Fruit fly (Drosophila melanogaster): ENCODE measurements around the gene CG13050.

Gene CG13050

DNA sequence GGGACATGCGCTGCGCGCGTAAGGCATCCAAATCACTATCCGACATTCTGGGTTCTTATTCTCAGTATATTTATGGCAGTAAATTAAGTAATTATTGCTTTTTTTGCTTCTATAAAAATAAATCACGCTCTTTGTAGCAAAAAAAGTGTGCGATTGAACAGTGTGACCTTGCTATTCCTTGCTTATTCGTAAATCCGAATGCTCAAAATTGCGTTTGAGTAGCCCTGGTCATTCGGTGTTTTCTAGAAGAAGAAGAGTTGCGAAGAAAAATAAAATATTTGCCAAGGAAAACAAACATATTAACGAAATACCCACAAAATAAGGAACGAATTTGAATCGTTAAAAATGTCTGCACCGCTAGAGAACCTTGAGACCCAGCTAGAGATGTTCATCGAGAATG is 47.2 kb downstream of the CG13050 start, which contains the start of the genes PDCD-5 and MED10 (continued):
- TF ChIP-seq CG10267 (tag; optimal IDR thresholded peaks at IDR 0.05) (peak; percentile 34), CG4360 (GFP tag; IDR thresholded peaks at IDR 0.05) (no peak), zen (tag; optimal IDR thresholded peaks at IDR 0.05) (peak; percentile 36), jing (GFP tag; optimal IDR thresholded peaks at IDR 0.05) (no peak), bigmax (GFP tag; optimal IDR thresholded peaks at IDR 0.05) (no peak), nmo (GFP tag; optimal IDR thresholded peaks at IDR 0.05) (peak; percentile 70), CG9437 (GFP tag; optimal IDR thresholded peaks at IDR 0.05) (no peak), pzg (GFP tag; optimal IDR thresholded peaks at IDR 0.05) (peak; percentile 93), CG31224 (GFP tag; IDR thresholded peaks at IDR 0.05) (no peak), pnt (GFP tag; optimal IDR thresholded peaks at IDR 0.05) (no peak), Dp (GFP tag; optimal IDR thresholded peaks at IDR 0.05) (peak; percentile 38), eyg (GFP tag; optimal IDR thresholded peaks at IDR 0.05) (no peak), CG14050 (GFP tag; IDR thresholded peaks at IDR 0.05) (no peak), CG11560 (tag; IDR thresholded peaks at IDR 0.05) (peak; percentile 90), CG7839 (tag; optimal IDR thresholded peaks at IDR 0.05) (no peak), CG30020 (tag; optimal IDR thresholded peaks at IDR 0.05) (peak; percentile 80), CG16815 (GFP tag; optimal IDR thresholded peaks at IDR 0.05) (no peak), CG17568 (GFP tag; optimal IDR thresholded peaks at IDR 0.05) (no peak), gem (tag; optimal IDR thresholded peaks at IDR 0.05) (no peak), CG12942 (GFP tag; optimal IDR thresholded peaks at IDR 0.05) (no peak), CG11456 (GFP tag; IDR thresholded peaks at IDR 0.05) (no peak), CG15601 (tag; optimal IDR thresholded peaks at IDR 0.05) (no peak), bcd (GFP tag; optimal IDR thresholded peaks at IDR 0.05) (peak; percentile 59), CG34422 (GFP tag; IDR thresholded peaks at IDR 0.05) (peak; percentile 75; the same call in 1 of the 3 replicates), Lhr (GFP tag; optimal IDR thresholded peaks at IDR 0.05) (peak; percentile 18), CG5953 (GFP tag; IDR thresholded peaks at IDR 0.05) (no peak), Mrtf (GFP tag; IDR thresholded peaks at IDR 0.05) (no peak), Usf (GFP tag; optimal IDR thresholded peaks at IDR 0.05) (no peak), grau (tag; optimal IDR thresholded peaks at IDR 0.05) (no peak), CG34224 (GFP tag; IDR thresholded peaks at IDR 0.05; ENCODE audit: partially characterized antibody) (no peak), jigr1 (GFP tag; IDR thresholded peaks at IDR 0.05) (no peak), ewg (GFP tag; optimal IDR thresholded peaks at IDR 0.05) (no peak), otp (GFP tag; IDR thresholded peaks at IDR 0.05) (no peak), CG11504 (tag; optimal IDR thresholded peaks at IDR 0.05) (no peak), dm (GFP tag; optimal IDR thresholded peaks at IDR 0.05) (peak; percentile 70), CG18764 (GFP tag; optimal IDR thresholded peaks at IDR 0.05) (no peak), CG9727 (GFP tag; optimal IDR thresholded peaks at IDR 0.05) (no peak), CG7357 (GFP tag; IDR thresholded peaks at IDR 0.05) (no peak), CG7271 (tag; optimal IDR thresholded peaks at IDR 0.05) (no peak), Eip74EF (GFP tag; optimal IDR thresholded peaks at IDR 0.05) (no peak), sna (GFP tag; IDR thresholded peaks at IDR 0.05; ENCODE audit: partially characterized antibody) (0 out of 2 replicates have a peak, but pooled peaks have one; percentile 29), CG17385 (GFP tag; optimal IDR thresholded peaks at IDR 0.05) (peak; percentile 99), sisA (GFP tag; IDR thresholded peaks at IDR 0.05) (no peak), Asciz (GFP tag; optimal IDR thresholded peaks at IDR 0.05) (no peak), CG15514 (GFP tag; optimal IDR thresholded peaks at IDR 0.05) (peak; percentile 53), crp (GFP tag; optimal IDR thresholded peaks at IDR 0.05) (peak in 1 of 2 experiments; percentile 72), CG12071 (GFP tag; optimal IDR thresholded peaks at IDR 0.05) (no peak), vfl (GFP tag; optimal IDR thresholded peaks at IDR 0.05) (no peak), ash1 (GFP tag; optimal IDR thresholded peaks at IDR 0.05) (no peak), chif (GFP tag; optimal IDR thresholded peaks at IDR 0.05) (peak in 1 of 2 experiments; percentile 13)

All from whole organism, embryonic.